Worm (Caenorhabditis elegans): ENCODE measurements around the gene R07E5.17.

The R07E5.17 gene

DNA sequence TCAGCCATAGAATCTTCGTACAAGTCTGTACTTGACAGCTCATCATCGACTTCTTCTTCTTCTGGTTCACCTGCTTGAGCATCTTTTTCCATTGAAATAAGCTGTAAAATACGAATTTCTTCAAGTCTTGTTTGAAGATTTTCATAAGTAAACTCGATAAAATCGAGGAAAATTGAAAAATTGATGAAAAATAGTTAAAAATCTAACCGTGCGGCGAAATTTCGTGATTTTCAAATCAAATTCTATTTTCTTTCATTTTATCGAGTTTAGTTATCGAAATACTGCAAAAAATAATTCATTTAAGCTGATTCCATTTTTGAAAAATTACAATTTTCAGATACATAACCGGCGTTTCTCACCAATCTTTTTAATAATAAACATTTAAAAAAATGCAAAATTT, 10.9 kb upstream of the R07E5.17 start, which contains the start of gene R07E5.11:
Gene R07E5.11, minus strand, starts transcription at position 101 of the 400 bp plus-strand sequence.
- no peak for TF ChIP-seq lir-3 (tag; optimal IDR thresholded peaks at IDR 0.05; ENCODE audit: poor library complexity)

DNA sequence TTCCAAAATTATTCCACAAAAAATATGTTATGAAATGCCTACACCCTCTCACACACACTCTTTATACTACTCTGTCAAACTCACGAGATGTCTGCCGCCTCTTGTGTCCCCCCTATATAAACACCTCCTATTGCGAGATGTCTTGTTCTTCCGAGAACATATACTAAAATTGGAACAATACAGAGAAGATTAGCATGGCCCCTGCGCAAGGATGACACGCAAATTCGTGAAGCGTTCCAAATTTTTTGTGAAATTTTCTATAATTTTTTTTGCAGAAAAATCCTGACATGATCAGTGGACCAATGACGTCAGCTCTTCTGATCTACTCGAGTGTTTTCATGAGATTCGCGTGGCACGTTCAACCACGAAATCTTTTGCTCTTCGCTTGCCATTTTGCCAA, 9.8 kb upstream of the R07E5.17 start:
- TF ChIP-seq efl-1 (optimal IDR thresholded peaks at IDR 0.05) = peak; percentile 37 to 54
- peak; percentile 37 to 91 for TF ChIP-seq efl-1 (GFP tag; optimal IDR thresholded peaks at IDR 0.05 in 1 of 2)
- TF ChIP-seq lin-35 (GFP tag; optimal IDR thresholded peaks at IDR 0.05) = peak; percentile 3 to 46
- TF ChIP-seq ceh-88 (GFP tag; IDR thresholded peaks at IDR 0.05) = 0 out of 2 replicates have a peak, but pooled peaks have one; percentile 37
- TF ChIP-seq nhr-85 (tag) = peak; percentile 81
- peak; percentile 98 for TF ChIP-seq snpc-4 (tag; optimal IDR thresholded peaks at IDR 0.05)
- TF ChIP-seq mep-1 (tag; optimal IDR thresholded peaks at IDR 0.05) = peak; percentile 50
- peak in 1 of 6 experiments; percentile 16 for TF ChIP-seq elt-3 (tag; optimal IDR thresholded peaks at IDR 0.05)
- TF ChIP-seq lir-3 (tag; optimal IDR thresholded peaks at IDR 0.05; ENCODE audit: poor library complexity) = peak; percentile 10
- TF ChIP-seq rnt-1 (tag; optimal IDR thresholded peaks at IDR 0.05) = peak; percentile 23
- TF ChIP-seq lin-14 (GFP tag; optimal IDR thresholded peaks at IDR 0.05) = peak; percentile 67
- peak; percentile 65 for TF ChIP-seq swsn-7 (tag; optimal IDR thresholded peaks at IDR 0.05)
- peak; percentile 65 for TF ChIP-seq dsc-1 (tag; optimal IDR thresholded peaks at IDR 0.05)
- TF ChIP-seq nhr-20 (tag; optimal IDR thresholded peaks at IDR 0.05) = peak; percentile 52
- TF ChIP-seq ceh-90 (tag; optimal IDR thresholded peaks at IDR 0.05) = peak; percentile 4
- TF ChIP-seq C16A3.4 (tag; optimal IDR thresholded peaks at IDR 0.05) = peak; percentile 47
- peak; percentile 53 for TF ChIP-seq zip-4 (GFP tag; optimal IDR thresholded peaks at IDR 0.05)
- TF ChIP-seq skn-1 (tag; optimal IDR thresholded peaks at IDR 0.05) = peak; percentile 33
- peak; percentile 73 for TF ChIP-seq nhr-71 (tag; optimal IDR thresholded peaks at IDR 0.05)
- TF ChIP-seq nhr-19 (GFP tag; conservative IDR thresholded peaks at IDR 0.05) = peak; percentile 86
- peak; percentile 9 for TF ChIP-seq lin-13 (GFP tag; optimal IDR thresholded peaks at IDR 0.05)
- TF ChIP-seq snu-23 (GFP tag; optimal IDR thresholded peaks at IDR 0.05) = peak; percentile 55
- peak; percentile 11 for TF ChIP-seq fos-1 (tag; optimal IDR thresholded peaks at IDR 0.05)
- peak; percentile 40 to 51 for TF ChIP-seq lsy-2 (tag; optimal IDR thresholded peaks at IDR 0.05)
- peak; percentile 5 for TF ChIP-seq aly-2 (tag; optimal IDR thresholded peaks at IDR 0.05)
- peak; percentile 82 for TF ChIP-seq nhr-47 (tag; optimal IDR thresholded peaks at IDR 0.05)
- TF ChIP-seq isw-1 (GFP tag; IDR thresholded peaks at IDR 0.05) = peak; percentile 41
- TF ChIP-seq fkh-8 (tag; optimal IDR thresholded peaks at IDR 0.05) = peak; percentile 55
- TF ChIP-seq grh-1 (GFP tag; IDR thresholded peaks at IDR 0.05) = peak; percentile 47; the same call in 1 of the 2 replicates
- peak; percentile 33 for TF ChIP-seq tbx-2 (tag; optimal IDR thresholded peaks at IDR 0.05)
- TF ChIP-seq ztf-4 (tag; optimal IDR thresholded peaks at IDR 0.05) = peak; percentile 34
- peak; percentile 16 for TF ChIP-seq unc-86 (tag; optimal IDR thresholded peaks at IDR 0.05)
- peak; percentile 33 for TF ChIP-seq irx-1 (tag; optimal IDR thresholded peaks at IDR 0.05)
- peak; percentile 18 for TF ChIP-seq F16B12.6 (tag; optimal IDR thresholded peaks at IDR 0.05)
- peak; percentile 9 to 41 (median 39) for TF ChIP-seq dpl-1 (GFP tag; optimal IDR thresholded peaks at IDR 0.05)
- peak; percentile 66 for TF ChIP-seq nhr-90 (tag; optimal IDR thresholded peaks at IDR 0.05; ENCODE audit: poor library complexity)
- TF ChIP-seq xbp-1 (tag; optimal IDR thresholded peaks at IDR 0.05) = peak; percentile 51
- TF ChIP-seq sox-4 (tag; optimal IDR thresholded peaks at IDR 0.05) = peak; percentile 13
- TF ChIP-seq elt-2 (tag; optimal IDR thresholded peaks at IDR 0.05) = peak; percentile 17

DNA sequence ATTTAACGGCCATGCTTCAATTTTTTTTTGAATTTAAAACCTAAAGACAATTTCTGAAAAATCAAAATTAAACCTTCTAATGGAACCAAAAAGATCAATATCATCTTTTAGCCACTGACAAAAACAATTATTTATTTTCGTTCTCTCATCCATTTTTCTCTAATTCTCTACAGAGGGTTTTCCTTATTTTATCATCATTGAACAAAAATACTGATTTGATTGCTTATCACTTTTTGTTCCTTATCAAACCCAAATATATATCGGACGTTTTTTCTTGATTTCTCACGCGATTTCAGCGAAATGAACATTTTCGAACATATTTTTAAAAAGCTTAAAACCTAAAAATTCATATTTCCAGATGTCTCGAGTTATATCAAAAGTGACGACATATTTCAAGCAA, 8.9 kb upstream of the R07E5.17 start, which contains the start of gene mpc-1:
Gene mpc-1, plus strand, starts transcription at position 359 of the 400 bp plus-strand sequence.
- TF ChIP-seq pag-3 (tag; optimal IDR thresholded peaks at IDR 0.05; ENCODE audit: borderline replicate concordance, insufficient read depth) (no peak), ets-5 (GFP tag; IDR thresholded peaks at IDR 0.05) (no peak), egl-27 (tag; optimal IDR thresholded peaks at IDR 0.05) (no peak), nhr-85 (tag) (peak; percentile 72), elt-3 (tag; optimal IDR thresholded peaks at IDR 0.05) (peak in 4 of 6 experiments; percentile 9 to 96 (median 52)), nhr-19 (GFP tag; conservative IDR thresholded peaks at IDR 0.05) (0 out of 2 replicates have a peak, but pooled peaks have one; percentile 8), lin-35 (GFP tag; optimal IDR thresholded peaks at IDR 0.05) (peak in 1 of 2 experiments; percentile 24), elt-2 (tag; optimal IDR thresholded peaks at IDR 0.05) (peak; percentile 86), snu-23 (GFP tag; optimal IDR thresholded peaks at IDR 0.05) (peak; percentile 18), skn-1 (tag; optimal IDR thresholded peaks at IDR 0.05) (peak; percentile 25), lsy-2 (tag; optimal IDR thresholded peaks at IDR 0.05) (peak; percentile 1 to 29), nhr-84 (tag; optimal IDR thresholded peaks at IDR 0.05) (no peak), efl-1 (optimal IDR thresholded peaks at IDR 0.05) (no peak), efl-1 (GFP tag; optimal IDR thresholded peaks at IDR 0.05 in 1 of 2) (no peak), pqm-1 (tag; optimal IDR thresholded peaks at IDR 0.05) (peak; percentile 53), ces-1 (GFP tag; optimal IDR thresholded peaks at IDR 0.05) (no peak), ceh-90 (tag; optimal IDR thresholded peaks at IDR 0.05) (no peak), nhr-71 (tag; optimal IDR thresholded peaks at IDR 0.05) (peak; percentile 53), nhr-11 (tag; optimal IDR thresholded peaks at IDR 0.05) (no peak), mep-1 (tag; optimal IDR thresholded peaks at IDR 0.05) (no peak), unc-30 (tag; optimal IDR thresholded peaks at IDR 0.05) (no peak), nhr-20 (tag; optimal IDR thresholded peaks at IDR 0.05) (peak; percentile 1), blmp-1 (tag; optimal IDR thresholded peaks at IDR 0.05) (peak; percentile 44), fos-1 (tag; optimal IDR thresholded peaks at IDR 0.05) (no peak)

All from whole organism, L1 larva.